Worm (Caenorhabditis elegans) whole organism, late embryonic: Measurements from ENCODE around the gene dmd-6.

ENCODE experiments used
- C08G9.2 ChIP-seq: sonication (generic microtip); optimal IDR thresholded peaks from 2 replicates; lab custom pipeline; 2016; ENCODE audit warnings: mild to moderate bottlenecking, missing genetic modification characterization, moderate library complexity, missing compliant biosample characterization
- K09A11.1 ChIP-seq: sonication (generic microtip); optimal IDR thresholded peaks from 2 replicates; lab custom pipeline; 2017; ENCODE audit warnings: antibody characterized with exemption, mild to moderate bottlenecking, missing genetic modification characterization, missing compliant biosample characterization; ENCODE audit not compliant: insufficient read depth
- T23F11.4 ChIP-seq: fragments of 200-800 bp; sonication (Bioruptor generic); optimal IDR thresholded peaks from 2 replicates; lab custom pipeline; 2018; ENCODE audit warnings: mild to moderate bottlenecking, missing genetic modification characterization, missing compliant biosample characterization
- ahr-1 ChIP-seq: sonication (generic microtip); optimal IDR thresholded peaks from 2 replicates; lab custom pipeline; 2016; ENCODE audit warnings: missing genetic modification characterization, missing compliant biosample characterization
- ama-1 ChIP-seq: fragments of 150-350 bp; optimal IDR thresholded peaks from 2 replicates; lab custom pipeline; 2014
- ceh-18 ChIP-seq: sonication (generic microtip); optimal IDR thresholded peaks from 2 replicates; lab custom pipeline; 2016; ENCODE audit warnings: missing genetic modification characterization, missing compliant biosample characterization
- ceh-19 ChIP-seq: fragments of 200-800 bp; sonication (Bioruptor generic); optimal IDR thresholded peaks from 2 replicates; lab custom pipeline; 2018; ENCODE audit warnings: mild to moderate bottlenecking, missing genetic modification characterization, missing compliant biosample characterization
- ceh-2 ChIP-seq: sonication (generic microtip); optimal IDR thresholded peaks from 2 replicates; lab custom pipeline; 2016; ENCODE audit warnings: missing genotype, missing genetic modification characterization, missing compliant biosample characterization
- ceh-22 ChIP-seq: sonication (generic microtip); optimal IDR thresholded peaks from 2 replicates; lab custom pipeline; 2017; ENCODE audit warnings: missing biosample characterization, missing genetic modification characterization
- ceh-24 ChIP-seq: sonication (generic microtip); optimal IDR thresholded peaks from 2 replicates; lab custom pipeline; 2016; ENCODE audit warnings: mild to moderate bottlenecking, missing genetic modification characterization, missing compliant biosample characterization
- ceh-30 ChIP-seq: fragments of 150-350 bp; optimal IDR thresholded peaks from 2 replicates; lab custom pipeline; 2014; ENCODE audit warnings: missing biosample characterization, missing genetic modification characterization
- ceh-31 ChIP-seq: sonication (generic microtip); optimal IDR thresholded peaks from 2 replicates; lab custom pipeline; 2016; ENCODE audit warnings: missing genetic modification characterization, missing compliant biosample characterization
- ceh-34 ChIP-seq: sonication (generic microtip); optimal IDR thresholded peaks from 2 replicates; lab custom pipeline; 2016; ENCODE audit warnings: mild to moderate bottlenecking, missing genetic modification characterization, missing compliant biosample characterization
- ceh-48 ChIP-seq: sonication (generic microtip); optimal IDR thresholded peaks from 2 replicates; lab custom pipeline; 2016; ENCODE audit warnings: missing genetic modification characterization, inconsistent platforms, missing compliant biosample characterization
- ceh-9 ChIP-seq: sonication (generic microtip); optimal IDR thresholded peaks from 2 replicates; lab custom pipeline; 2016; ENCODE audit warnings: mild to moderate bottlenecking, missing genetic modification characterization, inconsistent platforms, missing compliant biosample characterization
- dmd-4 ChIP-seq: sonication (generic microtip); optimal IDR thresholded peaks from 2 replicates; lab custom pipeline; 2016; ENCODE audit warnings: borderline replicate concordance, missing genetic modification characterization, missing compliant biosample characterization
- dve-1 ChIP-seq: sonication (generic microtip); optimal IDR thresholded peaks from 2 replicates; lab custom pipeline; 2017; ENCODE audit warnings: antibody characterized with exemption, mild to moderate bottlenecking, missing genetic modification characterization, missing compliant biosample characterization
- elt-4 ChIP-seq: sonication (generic microtip); optimal IDR thresholded peaks from 2 replicates; lab custom pipeline; 2016; ENCODE audit warnings: missing genetic modification characterization, missing compliant biosample characterization
- ets-4 ChIP-seq: sonication (generic microtip); optimal IDR thresholded peaks from 2 replicates; lab custom pipeline; 2016; ENCODE audit warnings: missing genetic modification characterization, missing compliant biosample characterization
- fax-1 ChIP-seq: sonication (generic microtip); optimal IDR thresholded peaks from 2 replicates; lab custom pipeline; 2016; ENCODE audit warnings: missing genotype, missing genetic modification characterization, missing compliant biosample characterization
- fkh-10 ChIP-seq: fragments of 150-350 bp; optimal IDR thresholded peaks from 2 replicates; lab custom pipeline; 2014; ENCODE audit warnings: missing biosample characterization, missing genetic modification reagents, missing genetic modification characterization
- fkh-6 ChIP-seq: sonication (generic microtip); optimal IDR thresholded peaks from 2 replicates; lab custom pipeline; 2016; ENCODE audit warnings: missing genetic modification characterization, missing compliant biosample characterization
- gmeb-2 ChIP-seq: sonication (generic microtip); optimal IDR thresholded peaks from 2 replicates; lab custom pipeline; 2016; ENCODE audit warnings: missing genetic modification characterization, inconsistent platforms, missing compliant biosample characterization
- hlh-13 ChIP-seq: fragments of 200-800 bp; sonication (Bioruptor generic); optimal IDR thresholded peaks from 2 replicates; lab custom pipeline; 2018; ENCODE audit warnings: mild to moderate bottlenecking, missing genetic modification characterization, missing compliant biosample characterization
- hlh-15 ChIP-seq: sonication (generic microtip); optimal IDR thresholded peaks from 2 replicates; lab custom pipeline; 2016; ENCODE audit warnings: missing genetic modification characterization, missing compliant biosample characterization
- hlh-30 ChIP-seq: sonication (generic microtip); optimal IDR thresholded peaks from 2 replicates; lab custom pipeline; 2017; ENCODE audit warnings: antibody characterized with exemption, missing genetic modification characterization, missing compliant biosample characterization; ENCODE audit not compliant: insufficient read depth
- hlh-6 ChIP-seq: sonication (generic microtip); optimal IDR thresholded peaks from 2 replicates; lab custom pipeline; 2016; ENCODE audit warnings: missing genotype, missing genetic modification characterization, missing compliant biosample characterization
- hlh-8 ChIP-seq: sonication (generic microtip); optimal IDR thresholded peaks from 2 replicates; lab custom pipeline; 2016; ENCODE audit warnings: missing genotype, missing genetic modification characterization, missing compliant biosample characterization
- lim-6 ChIP-seq: sonication (generic microtip); optimal IDR thresholded peaks from 2 replicates; lab custom pipeline; 2016; ENCODE audit warnings: missing genetic modification characterization, missing compliant biosample characterization
- lin-11 ChIP-seq: fragments of 200-800 bp; sonication (Bioruptor generic); optimal IDR thresholded peaks from 2 replicates; lab custom pipeline; 2018; ENCODE audit warnings: mild to moderate bottlenecking, missing genetic modification characterization, missing compliant biosample characterization
- madf-2 ChIP-seq: sonication (generic microtip); optimal IDR thresholded peaks from 2 replicates; lab custom pipeline; 2017; ENCODE audit warnings: missing genetic modification characterization, missing compliant biosample characterization
- nfya-1 ChIP-seq: sonication (generic microtip); optimal IDR thresholded peaks from 2 replicates; lab custom pipeline; 2017; ENCODE audit warnings: missing genetic modification characterization, mild to moderate bottlenecking, missing compliant biosample characterization, antibody characterized with exemption, moderate library complexity
- nhr-11 ChIP-seq: fragments of 150-350 bp; optimal IDR thresholded peaks from 2 replicates; lab custom pipeline; 2014; ENCODE audit warnings: missing biosample characterization, missing genetic modification characterization
- nhr-232 ChIP-seq: sonication (generic microtip); optimal IDR thresholded peaks from 2 replicates; lab custom pipeline; 2016; ENCODE audit warnings: missing genetic modification characterization, missing compliant biosample characterization
- pag-3 ChIP-seq: sonication (generic microtip); optimal IDR thresholded peaks from 2 replicates; lab custom pipeline; 2016; ENCODE audit warnings: missing compliant biosample characterization, missing genetic modification characterization, borderline replicate concordance
- pat-9 ChIP-seq: fragments of 200-800 bp; sonication (Bioruptor generic); optimal IDR thresholded peaks from 2 replicates; lab custom pipeline; 2018; ENCODE audit warnings: mild to moderate bottlenecking, missing genetic modification characterization, moderate library complexity, missing compliant biosample characterization
- pax-1 ChIP-seq: fragments of 150-350 bp; optimal IDR thresholded peaks from 2 replicates; lab custom pipeline; 2014; ENCODE audit warnings: missing biosample characterization, missing genetic modification characterization
- pha-2 ChIP-seq: sonication (generic microtip); optimal IDR thresholded peaks from 2 replicates; lab custom pipeline; 2017; ENCODE audit warnings: mild to moderate bottlenecking, missing genetic modification characterization, missing compliant biosample characterization
- pqm-1 ChIP-seq: sonication (generic microtip); optimal IDR thresholded peaks from 2 replicates; lab custom pipeline; 2016; ENCODE audit warnings: missing genetic modification characterization, missing compliant biosample characterization
- pros-1 ChIP-seq: fragments of 150-350 bp; optimal IDR thresholded peaks from 2 replicates; lab custom pipeline; 2014; ENCODE audit warnings: missing biosample characterization, missing genetic modification reagents, missing genetic modification characterization
- ref-2 ChIP-seq: sonication (generic microtip); optimal IDR thresholded peaks from 2 replicates; lab custom pipeline; 2016; ENCODE audit warnings: missing genetic modification characterization, missing compliant biosample characterization
- rnt-1 ChIP-seq: sonication (generic microtip); optimal IDR thresholded peaks from 2 replicates; lab custom pipeline; 2016; ENCODE audit warnings: missing genetic modification characterization, missing compliant biosample characterization
- sdc-2 ChIP-seq: sonication (generic microtip); optimal IDR thresholded peaks from 2 replicates; lab custom pipeline; 2016; ENCODE audit warnings: missing genotype, missing genetic modification characterization, missing compliant biosample characterization
- sox-4 ChIP-seq: sonication (generic microtip); optimal IDR thresholded peaks from 2 replicates; lab custom pipeline; 2017; ENCODE audit warnings: mild to moderate bottlenecking, missing genetic modification characterization, inconsistent platforms, missing compliant biosample characterization
- syd-9 ChIP-seq: sonication (generic microtip); optimal IDR thresholded peaks from 2 replicates; lab custom pipeline; 2016; ENCODE audit warnings: mild to moderate bottlenecking, missing genetic modification characterization, moderate library complexity, missing compliant biosample characterization
- tbx-2 ChIP-seq: sonication (generic microtip); optimal IDR thresholded peaks from 2 replicates; lab custom pipeline; 2016; ENCODE audit warnings: missing genetic modification characterization, missing compliant biosample characterization
- tbx-7 ChIP-seq: sonication (generic microtip); optimal IDR thresholded peaks from 2 replicates; lab custom pipeline; 2016; ENCODE audit warnings: missing genotype, missing genetic modification characterization, missing compliant biosample characterization
- ttx-3 ChIP-seq: sonication (generic microtip); optimal IDR thresholded peaks from 2 replicates; lab custom pipeline; 2016; ENCODE audit warnings: missing genetic modification reagents, missing genetic modification characterization, missing compliant biosample characterization
- unc-3 ChIP-seq, 2 experiments: fragments of 200-800 bp in 1 of 2; sonication (Bioruptor generic) in 1 of 2; sonication (generic microtip) in 1 of 2; conservative IDR thresholded peaks in 1 of 2; optimal IDR thresholded peaks in 1 of 2; 2 replicates each; pipeline versions ENCODE4 v1.3.6 to Lab custom; 2016 to 2022; ENCODE audit warnings: missing compliant biosample characterization in 2 of 2, missing genetic modification characterization in 2 of 2, missing genetic modification reagents in 1 of 2
- unc-42 ChIP-seq: sonication (generic microtip); optimal IDR thresholded peaks from 2 replicates; lab custom pipeline; 2016; ENCODE audit warnings: missing genotype, missing genetic modification characterization, missing compliant biosample characterization
- unc-86 ChIP-seq: sonication (generic microtip); optimal IDR thresholded peaks from 2 replicates; lab custom pipeline; 2016; ENCODE audit warnings: missing genetic modification characterization, missing compliant biosample characterization
- ztf-16 ChIP-seq: sonication (generic microtip); optimal IDR thresholded peaks from 2 replicates; lab custom pipeline; 2017; ENCODE audit warnings: missing genetic modification characterization, missing compliant biosample characterization

Gene dmd-6

ce11 chrIV:14610942-14611724 lies 5.3 kb upstream of the dmd-6 start:
- TF ChIP-seq C08G9.2 (tag; lab: Kevin White, UChicago) (no peak), ceh-19 (no peak), unc-3 (GFP tag; conservative IDR thresholded peaks at IDR 0.05; lab: Robert Waterston, UW) (no peak), unc-3 (tag; optimal IDR thresholded peaks at IDR 0.05; lab: Kevin White, UChicago) (no peak), ttx-3 (tag; lab: Kevin White, UChicago) (no peak), ceh-18 (tag; lab: Kevin White, UChicago) (peak; percentile 85), nhr-11 (tag; lab: Kevin White, UChicago) (no peak), hlh-6 (tag; lab: Kevin White, UChicago) (no peak), unc-86 (tag; lab: Kevin White, UChicago) (no peak), ceh-22 (tag; lab: Kevin White, UChicago) (peak; percentile 0), hlh-8 (no peak), ceh-24 (no peak), hlh-30 (tag; lab: Kevin White, UChicago) (no peak), ceh-9 (tag; lab: Kevin White, UChicago) (no peak), ceh-2 (tag; lab: Kevin White, UChicago) (peak; percentile 13), unc-42 (no peak), ceh-31 (tag; lab: Kevin White, UChicago) (peak; percentile 32), fkh-6 (tag; lab: Kevin White, UChicago) (no peak), elt-4 (tag; lab: Kevin White, UChicago) (no peak), hlh-13 (GFP tag; lab: Kevin White, UChicago) (no peak), ref-2 (peak; percentile 10), gmeb-2 (no peak), sdc-2 (tag; lab: Kevin White, UChicago) (peak; percentile 11), T23F11.4 (GFP tag; lab: Kevin White, UChicago) (no peak), ztf-16 (no peak), syd-9 (no peak), sox-4 (tag; lab: Kevin White, UChicago) (no peak), pha-2 (tag; lab: Kevin White, UChicago) (no peak), fax-1 (tag; lab: Kevin White, UChicago) (no peak), madf-2 (tag; lab: Kevin White, UChicago) (no peak), pax-1 (tag; lab: Kevin White, UChicago) (no peak), nfya-1 (tag; lab: Kevin White, UChicago) (peak; percentile 40), K09A11.1 (tag; lab: Kevin White, UChicago) (no peak), pag-3 (no peak), ceh-48 (tag; lab: Kevin White, UChicago) (no peak), pqm-1 (tag; lab: Kevin White, UChicago) (no peak), tbx-7 (no peak), ets-4 (no peak), ceh-34 (tag; lab: Kevin White, UChicago) (peak; percentile 44), lin-11 (no peak), ama-1 (lab: Kevin White, UChicago) (no peak), lim-6 (tag; lab: Kevin White, UChicago) (no peak), ahr-1 (tag; lab: Kevin White, UChicago) (no peak), ceh-30 (tag; lab: Kevin White, UChicago) (no peak), dmd-4 (tag; lab: Kevin White, UChicago) (peak; percentile 22), tbx-2 (tag; lab: Kevin White, UChicago) (peak; percentile 59), rnt-1 (tag; lab: Kevin White, UChicago) (peak; percentile 62), dve-1 (tag; lab: Kevin White, UChicago) (no peak), hlh-15 (tag; lab: Kevin White, UChicago) (no peak), fkh-10 (no peak), pat-9 (tag; lab: Kevin White, UChicago) (no peak), nhr-232 (tag; lab: Kevin White, UChicago) (no peak), pros-1 (no peak)
